Fruit fly (Drosophila melanogaster): Measurements from ENCODE around the gene CG15365.

DNA sequence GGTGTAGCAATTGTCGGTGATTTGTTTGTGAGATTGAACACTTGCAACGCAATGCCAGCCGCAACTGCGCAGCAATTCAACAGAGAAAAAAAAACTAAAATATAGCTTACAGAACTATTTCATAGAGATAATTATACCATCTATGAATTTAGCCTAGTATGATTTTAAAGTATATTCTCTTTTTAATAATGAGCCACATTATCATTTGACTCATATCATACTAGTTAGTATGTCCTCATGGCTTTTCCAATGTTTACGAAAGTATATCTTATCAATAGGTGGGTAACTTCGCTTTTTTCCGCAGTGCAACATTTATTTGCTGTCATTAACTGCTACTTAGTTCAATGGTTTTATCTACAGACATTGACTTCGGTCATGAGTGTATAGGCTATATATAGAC, 29.0 kb downstream of the CG15365 start:
- no peak for TF ChIP-seq CG1621 (tag; optimal IDR thresholded peaks at IDR 0.05)
- TF ChIP-seq acj6 (GFP tag; optimal IDR thresholded peaks at IDR 0.05), result no peak
- TF ChIP-seq Gug (GFP tag; IDR thresholded peaks at IDR 0.05), result no peak
- no peak for TF ChIP-seq Sox15 (GFP tag; optimal IDR thresholded peaks at IDR 0.05)
- TF ChIP-seq CG34406 (GFP tag; optimal IDR thresholded peaks at IDR 0.05), result no peak
- no peak for TF ChIP-seq esn (GFP tag; optimal IDR thresholded peaks at IDR 0.05)
- TF ChIP-seq vri (GFP tag; optimal IDR thresholded peaks at IDR 0.05), result no peak
- TF ChIP-seq Eip78C (GFP tag), result peak; percentile 79
- TF ChIP-seq CG9139 (GFP tag; optimal IDR thresholded peaks at IDR 0.05), result no peak
- no peak for TF ChIP-seq Sox14 (GFP tag; optimal IDR thresholded peaks at IDR 0.05)
- TF ChIP-seq CG10631 (GFP tag; optimal IDR thresholded peaks at IDR 0.05), result peak; percentile 16
- TF ChIP-seq CG6808 (GFP tag; optimal IDR thresholded peaks at IDR 0.05), result no peak
- no peak for TF ChIP-seq CG3032 (tag; optimal IDR thresholded peaks at IDR 0.05)
